Worm (Caenorhabditis elegans) whole organism, early embryonic: ENCODE measurements around the gene C08G5.7.

Experiments used
- B0310.2 ChIP-seq: sonication (generic microtip); optimal IDR thresholded peaks from 2 replicates; lab custom pipeline; 2016; ENCODE audit warnings: mild to moderate bottlenecking, missing genetic modification characterization, missing compliant biosample characterization
- aly-1 ChIP-seq: sonication (generic microtip); optimal IDR thresholded peaks from 2 replicates; lab custom pipeline; 2016; ENCODE audit warnings: missing genetic modification characterization, missing compliant biosample characterization
- ama-1 ChIP-seq: fragments of 150-350 bp; optimal IDR thresholded peaks from 2 replicates; lab custom pipeline; 2014
- ceh-13 ChIP-seq: fragments of 200-800 bp; sonication (Bioruptor generic); optimal IDR thresholded peaks from 2 replicates; lab custom pipeline; 2018; ENCODE audit warnings: mild to moderate bottlenecking, missing genetic modification characterization, missing compliant biosample characterization
- ceh-36 ChIP-seq: sonication (generic microtip); optimal IDR thresholded peaks from 2 replicates; lab custom pipeline; 2016; ENCODE audit warnings: missing genetic modification characterization, inconsistent platforms, missing compliant biosample characterization
- ets-7 ChIP-seq: sonication (generic microtip); optimal IDR thresholded peaks from 2 replicates; lab custom pipeline; 2016; ENCODE audit warnings: missing genotype, missing genetic modification characterization, missing compliant biosample characterization
- flt-1 ChIP-seq: fragments of 200-800 bp; sonication (Bioruptor generic); IDR thresholded peaks from 2 replicates; pipeline ENCODE4 v1.3.6; 2022; ENCODE audit warnings: missing genetic modification characterization, missing compliant biosample characterization
- hmbx-1 ChIP-seq: sonication (generic microtip); optimal IDR thresholded peaks from 2 replicates; lab custom pipeline; 2016; ENCODE audit warnings: mild to moderate bottlenecking, missing genetic modification characterization, missing compliant biosample characterization
- hmg-4 ChIP-seq: fragments of 200-800 bp; sonication (Bioruptor generic); optimal IDR thresholded peaks from 2 replicates; lab custom pipeline; 2018; ENCODE audit warnings: mild to moderate bottlenecking, missing genetic modification characterization, missing compliant biosample characterization
- hnd-1 ChIP-seq: sonication (generic microtip); optimal IDR thresholded peaks from 2 replicates; lab custom pipeline; 2016; ENCODE audit warnings: missing genetic modification characterization, missing compliant biosample characterization
- pes-1 ChIP-seq: fragments of 200-800 bp; sonication (Bioruptor generic); IDR thresholded peaks from 2 replicates; pipeline ENCODE4 v1.3.6; 2022; ENCODE audit warnings: missing genetic modification reagents, missing genetic modification characterization, missing compliant biosample characterization
- scrt-1 ChIP-seq: fragments of 200-800 bp; sonication (Bioruptor generic); IDR thresholded peaks from 2 replicates; pipeline ENCODE4 v1.3.6; 2022; ENCODE audit warnings: missing genetic modification characterization, missing compliant biosample characterization
- tbx-11 ChIP-seq: fragments of 200-800 bp; sonication (Bioruptor generic); IDR thresholded peaks from 2 replicates; pipeline ENCODE4 v1.3.6; 2022; ENCODE audit warnings: missing genetic modification characterization, missing compliant biosample characterization
- tra-4 ChIP-seq: sonication (generic microtip); optimal IDR thresholded peaks from 2 replicates; lab custom pipeline; 2017; ENCODE audit warnings: missing genetic modification characterization, missing compliant biosample characterization

- TF ChIP-seq ets-7 (tag; lab: Kevin White, UChicago) (no peak), tra-4 (tag; lab: Kevin White, UChicago) (no peak), hnd-1 (tag; lab: Kevin White, UChicago) (no peak), ceh-13 (GFP tag; lab: Kevin White, UChicago) (no peak), ama-1 (lab: Kevin White, UChicago) (no peak), B0310.2 (tag; lab: Kevin White, UChicago) (no peak), pes-1 (GFP tag; lab: Robert Waterston, UW) (no peak), flt-1 (GFP tag; lab: Robert Waterston, UW) (no peak), aly-1 (tag; lab: Kevin White, UChicago) (no peak), hmbx-1 (tag; lab: Kevin White, UChicago) (no peak), scrt-1 (GFP tag; lab: Robert Waterston, UW) (no peak), ceh-36 (no peak), hmg-4 (GFP tag; lab: Kevin White, UChicago) (no peak), tbx-11 (no peak)
Observed at ce11 chrII:723488-723887, 41.6 kb downstream of the C08G5.7 start, which contains the start of gene rfip-2.
